Worm (Caenorhabditis elegans) whole organism, L4/young adult: ENCODE results near the gene C27C12.4.

Experiments
- W03F9.2 ChIP-seq: fragments of 150-350 bp; optimal IDR thresholded peaks from 2 replicates; lab custom pipeline; 2014; ENCODE audit warnings: missing biosample characterization, missing genetic modification characterization
- dao-5 ChIP-seq: sonication (generic microtip); optimal IDR thresholded peaks from 2 replicates; lab custom pipeline; 2016; ENCODE audit warnings: missing genotype, missing genetic modification characterization, moderate library complexity, missing compliant biosample characterization
- him-1 ChIP-seq: sonication (generic microtip); optimal IDR thresholded peaks from 2 replicates; lab custom pipeline; 2016; ENCODE audit warnings: missing genotype, missing genetic modification reagents, missing genetic modification characterization, missing compliant biosample characterization

Gene C27C12.4

DNA sequence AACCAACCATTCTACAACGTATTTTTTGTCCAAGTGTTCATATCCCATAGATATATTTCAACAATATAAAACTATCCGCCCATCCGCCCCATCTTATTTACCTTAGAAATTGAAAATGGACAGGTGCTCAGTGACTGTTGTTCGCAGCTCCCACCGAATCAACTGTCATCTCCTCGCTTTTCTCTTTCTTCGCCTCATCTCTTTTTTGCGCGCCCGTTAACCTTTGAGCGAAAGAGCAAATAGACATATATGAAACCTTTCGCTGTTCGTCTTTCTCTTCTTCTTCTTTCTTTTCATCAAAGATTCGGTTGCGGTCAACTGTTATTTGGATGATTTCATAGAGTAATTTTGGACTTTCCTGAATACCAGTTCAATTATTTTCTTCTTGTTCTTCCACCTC is 21.8 kb downstream of the C27C12.4 start, which contains the start of gene sssh-1:
Gene sssh-1 (plus strand): TSS at position 301 of the 400 bp plus-strand sequence.
- TF ChIP-seq W03F9.2 (tag; lab: Kevin White, UChicago) (no peak), dao-5 (tag; lab: Kevin White, UChicago) (no peak), him-1 (tag; lab: Kevin White, UChicago) (no peak)

DNA sequence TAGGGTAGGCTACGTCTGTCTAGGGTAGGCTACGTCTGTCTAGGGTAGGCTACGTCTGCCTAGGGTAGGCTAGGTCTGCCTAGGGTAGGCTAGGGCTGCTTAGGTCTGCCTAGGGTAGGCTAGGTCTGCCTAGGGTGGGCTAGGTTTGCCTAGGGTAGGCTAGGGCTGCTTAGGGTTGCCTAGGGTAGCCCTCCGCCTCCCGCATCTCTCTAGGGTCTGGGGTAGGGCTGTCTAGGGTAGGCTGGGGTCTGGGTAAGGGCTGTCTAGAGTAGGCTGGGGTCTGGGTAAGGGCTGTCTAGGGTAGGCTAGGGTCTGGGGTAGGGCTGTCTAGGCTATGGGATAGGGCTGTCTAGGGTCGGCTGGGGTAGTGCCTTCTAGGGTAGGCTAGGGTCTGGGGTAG is 23.8 kb downstream of the C27C12.4 start:
- TF ChIP-seq him-1 (tag; lab: Kevin White, UChicago) (no peak), dao-5 (tag; lab: Kevin White, UChicago) (no peak), W03F9.2 (tag; lab: Kevin White, UChicago) (no peak)

DNA sequence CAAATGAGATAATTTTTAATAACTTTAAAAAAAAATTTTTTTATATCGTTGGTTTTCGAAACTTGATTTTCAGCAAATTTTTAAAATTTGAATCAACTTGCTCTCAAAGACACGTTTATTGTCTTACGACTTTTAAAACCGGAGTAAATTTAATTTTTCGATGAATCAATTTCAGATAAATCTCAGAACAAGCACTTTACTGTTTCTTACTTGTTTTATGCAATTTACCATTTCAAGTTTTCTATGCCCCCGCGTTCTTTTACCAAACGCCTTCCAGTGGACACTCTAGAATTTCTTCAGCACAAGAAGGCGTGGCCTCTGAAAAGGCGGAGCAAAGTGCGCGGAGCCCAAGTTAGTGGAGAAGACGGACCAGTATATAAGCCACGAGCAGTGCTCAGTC is 27.2 kb downstream of the C27C12.4 start, which contains the start of gene flp-8:
Gene flp-8 (plus strand): TSS at position 301 of the 400 bp plus-strand sequence.
- TF ChIP-seq him-1 (tag; lab: Kevin White, UChicago) = no peak
- no peak for TF ChIP-seq dao-5 (tag; lab: Kevin White, UChicago)
- no peak for TF ChIP-seq W03F9.2 (tag; lab: Kevin White, UChicago)

DNA sequence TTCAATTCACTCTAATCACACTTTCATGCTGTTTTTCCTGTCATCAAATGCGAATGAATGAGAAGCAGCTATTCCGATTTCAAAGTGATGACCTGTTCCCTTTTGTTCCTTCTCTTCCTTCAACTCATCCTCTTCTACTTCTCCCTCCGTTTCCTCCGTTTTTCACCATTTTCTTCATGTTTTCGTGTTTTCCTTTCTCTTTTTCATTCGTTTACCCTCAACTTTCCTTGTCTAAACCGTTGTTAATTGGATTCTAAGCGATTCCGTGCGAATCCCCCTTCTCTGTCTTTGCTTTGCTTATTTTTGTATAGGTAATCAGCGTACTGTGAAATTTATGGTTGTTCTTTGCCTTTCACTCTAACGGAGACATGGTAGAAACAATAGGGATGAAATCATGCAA is 32.0 kb downstream of the C27C12.4 start:
- TF ChIP-seq W03F9.2 (tag; lab: Kevin White, UChicago) = no peak
- TF ChIP-seq him-1 (tag; lab: Kevin White, UChicago) = no peak
- TF ChIP-seq dao-5 (tag; lab: Kevin White, UChicago) = no peak

DNA sequence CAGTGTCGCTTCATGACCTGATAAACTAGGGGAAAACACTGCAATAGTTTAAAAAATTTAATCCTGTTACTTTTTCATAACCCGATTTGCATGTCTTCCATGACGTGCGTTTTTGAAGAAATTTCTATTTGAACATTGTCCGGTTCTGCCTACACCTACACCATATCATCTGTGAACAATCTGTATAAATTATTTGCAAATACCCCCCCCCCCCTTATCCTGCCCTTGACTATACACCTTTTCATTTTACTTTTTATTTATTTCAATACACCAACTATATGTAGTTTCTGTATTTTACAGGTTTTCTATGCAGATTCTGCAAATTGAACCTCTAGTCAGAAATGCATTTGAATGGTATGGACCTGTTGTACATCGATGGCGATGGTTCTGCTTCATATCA is 34.3 kb downstream of the C27C12.4 start, which contains the start of gene daf-6:
Gene daf-6 (plus strand): TSS at position 301 of the 400 bp plus-strand sequence.
- TF ChIP-seq dao-5 (tag; lab: Kevin White, UChicago) (no peak), W03F9.2 (tag; lab: Kevin White, UChicago) (no peak), him-1 (tag; lab: Kevin White, UChicago) (no peak)

DNA sequence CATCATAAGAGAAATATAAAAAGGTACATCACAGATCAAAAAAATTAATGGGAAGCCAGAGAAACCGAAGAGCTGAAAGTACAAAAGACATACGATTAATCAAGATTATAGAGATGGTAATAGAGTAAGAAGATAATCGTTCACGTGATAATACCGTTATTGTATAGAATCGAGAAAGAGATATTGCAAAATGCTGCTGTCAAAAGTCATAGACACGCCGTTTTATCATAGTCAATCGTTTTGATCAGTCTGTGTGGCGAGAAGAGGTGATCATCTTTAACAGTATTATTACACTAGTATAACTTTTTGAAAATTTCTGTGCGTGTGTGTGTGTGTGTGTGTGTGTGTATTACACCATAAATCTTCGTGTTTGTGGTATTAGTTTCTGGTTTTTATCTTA is 40.5 kb downstream of the C27C12.4 start:
- TF ChIP-seq him-1 (tag; lab: Kevin White, UChicago) (no peak), W03F9.2 (tag; lab: Kevin White, UChicago) (no peak), dao-5 (tag; lab: Kevin White, UChicago) (no peak)

DNA sequence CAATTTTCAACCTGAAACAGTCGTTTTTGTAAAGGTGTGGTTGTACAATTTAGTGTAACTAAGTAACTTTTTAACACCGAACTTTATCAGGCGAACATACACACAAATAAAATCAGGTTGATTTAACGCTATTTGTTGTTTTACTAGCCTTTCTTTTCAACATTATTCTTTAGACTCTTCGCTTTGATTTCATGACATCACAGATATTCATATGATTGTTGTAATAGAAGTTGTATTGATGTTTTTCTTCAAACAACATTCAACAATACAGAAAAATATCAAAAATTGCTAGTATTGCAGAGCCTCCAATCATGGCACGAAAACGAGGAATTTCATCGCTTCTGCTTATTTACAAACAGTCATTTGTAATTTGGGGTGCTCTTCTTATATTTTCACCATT is 41.0 kb downstream of the C27C12.4 start, which contains the start of gene nac-1:
Gene nac-1 (plus strand): TSS at position 301 of the 400 bp plus-strand sequence.
- TF ChIP-seq dao-5 (tag; lab: Kevin White, UChicago) (no peak), W03F9.2 (tag; lab: Kevin White, UChicago) (no peak), him-1 (tag; lab: Kevin White, UChicago) (no peak)

DNA sequence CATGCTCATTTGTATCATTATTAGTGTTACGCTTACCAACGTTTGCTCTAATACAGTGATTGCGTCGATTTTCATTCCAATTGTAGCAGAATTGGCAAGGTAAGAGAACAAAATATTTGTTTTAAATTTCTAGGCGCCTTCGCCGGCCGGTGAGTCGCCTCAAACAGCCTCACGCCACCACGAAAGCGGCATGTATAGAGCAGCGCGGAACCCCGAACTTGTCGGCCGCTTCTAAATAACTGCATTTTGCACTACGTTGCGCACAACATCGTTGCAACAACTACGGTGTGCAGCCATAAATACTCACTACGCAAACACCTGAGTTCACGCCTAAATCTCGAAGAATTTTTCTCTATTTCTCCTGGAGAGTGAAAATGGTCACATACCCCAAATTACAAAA is 43.3 kb downstream of the C27C12.4 start:
- no peak for TF ChIP-seq him-1 (tag; lab: Kevin White, UChicago)
- TF ChIP-seq W03F9.2 (tag; lab: Kevin White, UChicago) = no peak
- TF ChIP-seq dao-5 (tag; lab: Kevin White, UChicago) = no peak

DNA sequence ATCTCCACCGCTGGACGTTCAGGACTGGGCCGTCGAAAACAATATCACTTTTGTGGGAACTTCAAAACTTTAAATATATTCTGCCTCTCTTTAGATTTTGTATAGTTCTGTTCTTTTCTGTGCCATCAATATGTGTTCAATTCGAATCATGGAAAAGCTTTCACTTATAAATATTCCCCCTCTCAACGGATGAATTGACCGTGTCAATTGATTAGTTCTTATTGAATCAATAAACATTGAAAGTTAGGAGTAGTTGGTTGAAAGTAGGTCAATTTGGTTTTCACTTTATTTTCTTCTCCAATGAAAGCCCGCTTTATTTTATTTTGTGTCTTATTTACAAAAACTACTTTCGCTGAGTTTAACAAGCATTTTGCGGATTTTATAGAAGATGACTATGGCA is 44.3 kb downstream of the C27C12.4 start, which contains the start of gene lips-8:
Gene lips-8 (plus strand): TSS at position 301 of the 400 bp plus-strand sequence.
- no peak for TF ChIP-seq dao-5 (tag; lab: Kevin White, UChicago)
- TF ChIP-seq W03F9.2 (tag; lab: Kevin White, UChicago) = no peak
- no peak for TF ChIP-seq him-1 (tag; lab: Kevin White, UChicago)

DNA sequence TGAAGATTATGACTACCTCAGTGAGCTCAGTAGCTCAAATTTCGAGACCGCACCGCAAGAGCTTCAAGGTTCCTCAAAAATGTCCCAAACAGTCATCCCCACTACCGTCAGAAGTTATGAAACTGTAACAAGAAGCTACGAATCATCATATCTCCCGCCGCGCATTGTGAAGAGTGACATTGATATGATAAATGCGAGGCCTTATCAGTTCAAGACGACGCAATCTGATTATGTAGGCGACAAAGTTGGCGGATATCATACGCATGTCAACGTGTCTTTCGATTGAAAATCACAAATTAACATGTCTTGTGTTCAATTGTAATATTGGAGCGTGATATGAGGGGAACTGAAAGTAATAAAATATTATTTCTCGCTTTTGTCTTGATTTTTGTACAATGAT is 46.6 kb downstream of the C27C12.4 start:
- TF ChIP-seq W03F9.2 (tag; lab: Kevin White, UChicago) (no peak), him-1 (tag; lab: Kevin White, UChicago) (no peak), dao-5 (tag; lab: Kevin White, UChicago) (no peak)

DNA sequence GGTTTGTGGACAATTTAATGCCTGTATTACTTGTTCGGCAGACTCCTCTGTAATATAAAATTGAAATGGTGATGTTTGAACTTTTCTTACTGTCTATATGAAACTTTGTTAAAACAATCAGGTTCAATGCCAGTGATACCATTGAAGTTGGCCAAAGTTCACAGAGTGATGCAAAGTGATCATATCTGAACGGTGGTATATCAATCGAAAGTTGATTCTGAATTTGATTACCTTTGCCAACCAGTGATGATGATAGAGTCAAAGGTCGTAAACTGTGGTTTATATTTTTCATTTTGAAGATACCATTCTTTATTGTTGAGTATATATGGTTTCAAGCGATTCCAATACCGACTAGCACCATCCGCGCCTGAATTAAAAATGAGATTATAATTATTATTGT is 49.5 kb downstream of the C27C12.4 start:
- no peak for TF ChIP-seq him-1 (tag; lab: Kevin White, UChicago)
- TF ChIP-seq W03F9.2 (tag; lab: Kevin White, UChicago) = no peak
- TF ChIP-seq dao-5 (tag; lab: Kevin White, UChicago) = no peak

DNA sequence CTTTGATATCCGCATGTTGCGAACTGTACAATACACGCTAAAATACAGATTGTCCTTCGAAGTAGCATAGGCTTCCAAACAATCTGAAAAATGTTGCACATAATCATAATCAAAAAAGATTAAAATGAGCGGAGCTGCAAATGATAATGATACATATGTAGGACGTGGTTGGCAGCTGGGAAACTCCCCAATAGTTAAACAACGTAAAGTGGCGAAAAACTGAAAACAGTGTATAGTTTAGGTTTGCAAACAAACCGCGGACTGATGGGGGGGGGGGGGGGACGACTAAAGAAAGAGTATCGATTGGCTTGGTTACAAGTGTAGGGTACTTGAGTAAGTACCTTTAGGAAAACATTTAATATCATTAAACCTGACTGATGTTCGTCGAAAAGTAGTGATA is 51.3 kb downstream of the C27C12.4 start, which contains the start of gene hex-5:
Gene hex-5 (minus strand): TSS at position 101 of the 400 bp plus-strand sequence.
- no peak for TF ChIP-seq him-1 (tag; lab: Kevin White, UChicago)
- TF ChIP-seq W03F9.2 (tag; lab: Kevin White, UChicago) = no peak
- TF ChIP-seq dao-5 (tag; lab: Kevin White, UChicago) = no peak
